Fruit fly (Drosophila melanogaster) whole organism, adult: ENCODE results near the gene pug.

Experiments
- Hr96 ChIP-seq: fragments of 200-800 bp; sonication (Bioruptor generic); optimal IDR thresholded peaks from 2 replicates; lab custom pipeline; 2016; ENCODE audit warnings: missing biosample characterization, missing genetic modification characterization
- cic ChIP-seq: fragments of 200-800 bp; sonication (Bioruptor generic); optimal IDR thresholded peaks from 2 replicates; lab custom pipeline; 2017; ENCODE audit warnings: missing biosample characterization, mild to moderate bottlenecking, missing genetic modification characterization, moderate library complexity
- ovo ChIP-seq: fragments of 200-800 bp; sonication (Bioruptor generic); optimal IDR thresholded peaks from 2 replicates; lab custom pipeline; 2016; ENCODE audit warnings: missing biosample characterization, missing genetic modification characterization
- pad ChIP-seq: fragments of 200-800 bp; sonication (Bioruptor generic); optimal IDR thresholded peaks from 3 replicates; lab custom pipeline; 2017; ENCODE audit warnings: missing biosample characterization, missing genetic modification characterization, mild to moderate bottlenecking, moderate library complexity, missing genetic modification reagents

DNA sequence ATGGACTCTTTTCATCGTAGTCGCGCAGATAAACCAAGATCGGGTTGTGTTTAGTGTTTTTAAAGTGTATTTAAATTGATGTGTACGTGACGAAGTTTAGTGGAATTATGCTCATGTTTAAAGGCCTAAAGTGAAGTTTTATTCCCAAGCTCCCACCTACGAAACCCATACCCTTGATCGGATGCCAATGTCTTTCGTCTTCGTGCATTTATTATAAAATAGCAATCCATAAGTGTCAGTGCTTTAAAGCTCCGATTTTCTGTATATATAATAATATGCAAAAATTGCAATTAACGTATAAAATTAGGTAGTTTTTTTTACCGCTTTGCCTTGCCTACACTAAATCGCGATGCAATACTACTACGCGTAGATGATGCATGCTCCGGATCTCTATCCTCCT lies 8.6 kb downstream of the pug start, which contains the start of gene CG31391:
- TF ChIP-seq Hr96 (GFP tag; lab: Kevin White, UChicago), result no peak
- no peak for TF ChIP-seq pad (GFP tag; lab: Kevin White, UChicago)
- no peak for TF ChIP-seq cic (GFP tag; lab: Kevin White, UChicago)
- TF ChIP-seq ovo (GFP tag; lab: Kevin White, UChicago), result no peak
